Worm (Caenorhabditis elegans): ENCODE data around the gene pst-1.

DNA sequence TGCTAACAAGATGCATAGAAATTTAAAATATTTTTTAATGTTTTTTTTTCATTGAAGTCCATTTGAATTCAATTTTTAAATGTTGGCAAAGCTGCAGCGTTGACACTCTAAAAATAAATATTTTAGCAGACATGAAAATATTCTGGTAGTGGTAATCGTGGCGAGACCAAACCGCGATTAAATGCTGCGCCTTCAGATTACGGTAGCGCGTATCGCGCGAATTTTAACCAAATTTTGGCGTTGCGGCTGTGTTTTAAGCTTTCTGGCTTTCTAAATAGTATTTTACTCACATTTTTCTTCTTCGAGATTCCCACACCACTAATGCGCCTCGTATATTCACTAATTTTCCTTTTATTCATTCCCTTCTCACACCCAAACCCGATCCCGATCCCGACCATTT is 52.8 kb downstream of the pst-1 start, which contains the start of gene cpg-4:
- TF ChIP-seq med-1 (GFP tag; optimal IDR thresholded peaks at IDR 0.05; ENCODE audit: insufficient read depth): no peak
- no peak for TF ChIP-seq ztf-23 (GFP tag; IDR thresholded peaks at IDR 0.05)
- TF ChIP-seq flt-1 (GFP tag; IDR thresholded peaks at IDR 0.05): no peak
- no peak for TF ChIP-seq T22C8.4 (GFP tag; IDR thresholded peaks at IDR 0.05)
- TF ChIP-seq cog-1 (tag; optimal IDR thresholded peaks at IDR 0.05): no peak
- no peak for TF ChIP-seq ref-1 (GFP tag; conservative IDR thresholded peaks at IDR 0.05)
- no peak for TF ChIP-seq klf-2 (GFP tag; conservative IDR thresholded peaks at IDR 0.05)
- TF ChIP-seq tab-1 (GFP tag; IDR thresholded peaks at IDR 0.05): no peak
- no peak for TF ChIP-seq ztf-29 (GFP tag; IDR thresholded peaks at IDR 0.05)

Measured in whole organism, midembryonic.